Worm (Caenorhabditis elegans) whole organism, late embryonic: ENCODE measurements around the gene srt-43.

ENCODE experiments used
- C38D4.7 ChIP-seq: fragments of 200-800 bp; sonication (Bioruptor generic); optimal IDR thresholded peaks from 2 replicates; lab custom pipeline; 2018; ENCODE audit warnings: mild to moderate bottlenecking, missing genetic modification characterization, moderate library complexity, missing compliant biosample characterization
- F13H6.1 ChIP-seq: sonication (generic microtip); optimal IDR thresholded peaks from 2 replicates; lab custom pipeline; 2016; ENCODE audit warnings: missing genetic modification characterization, missing compliant biosample characterization
- K02D7.2 ChIP-seq: sonication (generic microtip); optimal IDR thresholded peaks from 2 replicates; lab custom pipeline; 2017; ENCODE audit warnings: mild to moderate bottlenecking, missing genetic modification characterization, missing compliant biosample characterization
- K09A11.1 ChIP-seq: sonication (generic microtip); optimal IDR thresholded peaks from 2 replicates; lab custom pipeline; 2017; ENCODE audit warnings: antibody characterized with exemption, mild to moderate bottlenecking, missing genetic modification characterization, missing compliant biosample characterization; ENCODE audit not compliant: insufficient read depth
- T23F11.4 ChIP-seq: fragments of 200-800 bp; sonication (Bioruptor generic); optimal IDR thresholded peaks from 2 replicates; lab custom pipeline; 2018; ENCODE audit warnings: mild to moderate bottlenecking, missing genetic modification characterization, missing compliant biosample characterization
- ahr-1 ChIP-seq: sonication (generic microtip); optimal IDR thresholded peaks from 2 replicates; lab custom pipeline; 2016; ENCODE audit warnings: missing genetic modification characterization, missing compliant biosample characterization
- ceh-18 ChIP-seq: sonication (generic microtip); optimal IDR thresholded peaks from 2 replicates; lab custom pipeline; 2016; ENCODE audit warnings: missing genetic modification characterization, missing compliant biosample characterization
- ceh-19 ChIP-seq: fragments of 200-800 bp; sonication (Bioruptor generic); optimal IDR thresholded peaks from 2 replicates; lab custom pipeline; 2018; ENCODE audit warnings: mild to moderate bottlenecking, missing genetic modification characterization, missing compliant biosample characterization
- ceh-22 ChIP-seq: sonication (generic microtip); optimal IDR thresholded peaks from 2 replicates; lab custom pipeline; 2017; ENCODE audit warnings: missing biosample characterization, missing genetic modification characterization
- ceh-30 ChIP-seq: fragments of 150-350 bp; optimal IDR thresholded peaks from 2 replicates; lab custom pipeline; 2014; ENCODE audit warnings: missing biosample characterization, missing genetic modification characterization
- ceh-45 ChIP-seq: fragments of 200-800 bp; sonication (Bioruptor generic); IDR thresholded peaks from 2 replicates; pipeline ENCODE4 v1.3.6; 2022; ENCODE audit warnings: missing genetic modification reagents, missing genetic modification characterization, missing compliant biosample characterization
- ceh-6 ChIP-seq: fragments of 200-800 bp; sonication (Bioruptor generic); optimal IDR thresholded peaks from 2 replicates; lab custom pipeline; 2018; ENCODE audit warnings: mild to moderate bottlenecking, missing genetic modification characterization, missing compliant biosample characterization
- ceh-9 ChIP-seq: sonication (generic microtip); optimal IDR thresholded peaks from 2 replicates; lab custom pipeline; 2016; ENCODE audit warnings: mild to moderate bottlenecking, missing genetic modification characterization, inconsistent platforms, missing compliant biosample characterization
- che-1 ChIP-seq: sonication (generic microtip); optimal IDR thresholded peaks from 2 replicates; lab custom pipeline; 2016; ENCODE audit warnings: mild to moderate bottlenecking, missing genetic modification characterization, missing compliant biosample characterization
- dmd-4 ChIP-seq: sonication (generic microtip); optimal IDR thresholded peaks from 2 replicates; lab custom pipeline; 2016; ENCODE audit warnings: borderline replicate concordance, missing genetic modification characterization, missing compliant biosample characterization
- dve-1 ChIP-seq: sonication (generic microtip); optimal IDR thresholded peaks from 2 replicates; lab custom pipeline; 2017; ENCODE audit warnings: antibody characterized with exemption, mild to moderate bottlenecking, missing genetic modification characterization, missing compliant biosample characterization
- ets-4 ChIP-seq: sonication (generic microtip); optimal IDR thresholded peaks from 2 replicates; lab custom pipeline; 2016; ENCODE audit warnings: missing genetic modification characterization, missing compliant biosample characterization
- fkh-10 ChIP-seq: fragments of 150-350 bp; optimal IDR thresholded peaks from 2 replicates; lab custom pipeline; 2014; ENCODE audit warnings: missing biosample characterization, missing genetic modification reagents, missing genetic modification characterization
- fkh-6 ChIP-seq: sonication (generic microtip); optimal IDR thresholded peaks from 2 replicates; lab custom pipeline; 2016; ENCODE audit warnings: missing genetic modification characterization, missing compliant biosample characterization
- gmeb-2 ChIP-seq: sonication (generic microtip); optimal IDR thresholded peaks from 2 replicates; lab custom pipeline; 2016; ENCODE audit warnings: missing genetic modification characterization, inconsistent platforms, missing compliant biosample characterization
- hlh-13 ChIP-seq: fragments of 200-800 bp; sonication (Bioruptor generic); optimal IDR thresholded peaks from 2 replicates; lab custom pipeline; 2018; ENCODE audit warnings: mild to moderate bottlenecking, missing genetic modification characterization, missing compliant biosample characterization
- hlh-15 ChIP-seq: sonication (generic microtip); optimal IDR thresholded peaks from 2 replicates; lab custom pipeline; 2016; ENCODE audit warnings: missing genetic modification characterization, missing compliant biosample characterization
- hlh-30 ChIP-seq: sonication (generic microtip); optimal IDR thresholded peaks from 2 replicates; lab custom pipeline; 2017; ENCODE audit warnings: antibody characterized with exemption, missing genetic modification characterization, missing compliant biosample characterization; ENCODE audit not compliant: insufficient read depth
- hlh-8 ChIP-seq: sonication (generic microtip); optimal IDR thresholded peaks from 2 replicates; lab custom pipeline; 2016; ENCODE audit warnings: missing genotype, missing genetic modification characterization, missing compliant biosample characterization
- lin-11 ChIP-seq: fragments of 200-800 bp; sonication (Bioruptor generic); optimal IDR thresholded peaks from 2 replicates; lab custom pipeline; 2018; ENCODE audit warnings: mild to moderate bottlenecking, missing genetic modification characterization, missing compliant biosample characterization
- madf-2 ChIP-seq: sonication (generic microtip); optimal IDR thresholded peaks from 2 replicates; lab custom pipeline; 2017; ENCODE audit warnings: missing genetic modification characterization, missing compliant biosample characterization
- nfya-1 ChIP-seq: sonication (generic microtip); optimal IDR thresholded peaks from 2 replicates; lab custom pipeline; 2017; ENCODE audit warnings: missing genetic modification characterization, mild to moderate bottlenecking, missing compliant biosample characterization, antibody characterized with exemption, moderate library complexity
- npax-4 ChIP-seq: sonication (generic microtip); optimal IDR thresholded peaks from 2 replicates; lab custom pipeline; 2016; ENCODE audit warnings: missing genetic modification characterization, missing compliant biosample characterization
- pag-3 ChIP-seq: sonication (generic microtip); optimal IDR thresholded peaks from 2 replicates; lab custom pipeline; 2016; ENCODE audit warnings: missing compliant biosample characterization, missing genetic modification characterization, borderline replicate concordance
- pha-2 ChIP-seq: sonication (generic microtip); optimal IDR thresholded peaks from 2 replicates; lab custom pipeline; 2017; ENCODE audit warnings: mild to moderate bottlenecking, missing genetic modification characterization, missing compliant biosample characterization
- pros-1 ChIP-seq: fragments of 150-350 bp; optimal IDR thresholded peaks from 2 replicates; lab custom pipeline; 2014; ENCODE audit warnings: missing biosample characterization, missing genetic modification reagents, missing genetic modification characterization
- ref-2 ChIP-seq: sonication (generic microtip); optimal IDR thresholded peaks from 2 replicates; lab custom pipeline; 2016; ENCODE audit warnings: missing genetic modification characterization, missing compliant biosample characterization
- rnt-1 ChIP-seq: sonication (generic microtip); optimal IDR thresholded peaks from 2 replicates; lab custom pipeline; 2016; ENCODE audit warnings: missing genetic modification characterization, missing compliant biosample characterization
- tbx-7 ChIP-seq: sonication (generic microtip); optimal IDR thresholded peaks from 2 replicates; lab custom pipeline; 2016; ENCODE audit warnings: missing genotype, missing genetic modification characterization, missing compliant biosample characterization
- ttx-3 ChIP-seq: sonication (generic microtip); optimal IDR thresholded peaks from 2 replicates; lab custom pipeline; 2016; ENCODE audit warnings: missing genetic modification reagents, missing genetic modification characterization, missing compliant biosample characterization
- unc-3 ChIP-seq, 2 experiments: fragments of 200-800 bp in 1 of 2; sonication (Bioruptor generic) in 1 of 2; sonication (generic microtip) in 1 of 2; conservative IDR thresholded peaks in 1 of 2; optimal IDR thresholded peaks in 1 of 2; 2 replicates each; pipeline versions ENCODE4 v1.3.6 to Lab custom; 2016 to 2022; ENCODE audit warnings: missing compliant biosample characterization in 2 of 2, missing genetic modification characterization in 2 of 2, missing genetic modification reagents in 1 of 2
- unc-55 ChIP-seq: sonication (generic microtip); optimal IDR thresholded peaks from 2 replicates; lab custom pipeline; 2017; ENCODE audit warnings: missing biosample characterization, missing genetic modification reagents, missing genetic modification characterization
- ztf-16 ChIP-seq: sonication (generic microtip); optimal IDR thresholded peaks from 2 replicates; lab custom pipeline; 2017; ENCODE audit warnings: missing genetic modification characterization, missing compliant biosample characterization

Gene srt-43

DNA sequence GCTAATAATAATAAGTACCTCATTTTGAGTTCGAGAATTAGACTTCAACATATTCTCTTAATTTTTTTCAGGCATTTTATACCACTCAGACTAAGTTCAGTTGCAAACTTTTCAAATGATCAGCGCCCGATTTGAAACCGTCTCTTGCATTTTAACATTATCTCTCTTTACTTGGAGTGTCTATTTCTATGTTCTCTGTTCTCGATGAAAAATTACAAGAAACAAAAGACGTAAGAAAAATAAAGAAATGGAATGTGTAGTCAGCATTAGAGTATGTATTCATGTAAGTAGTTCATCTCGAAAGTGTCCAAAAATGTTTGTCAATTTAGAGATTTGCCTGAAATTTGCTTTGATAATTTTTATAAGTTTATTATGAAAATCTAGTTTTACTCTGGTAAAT is 31.1 kb downstream of the srt-43 start, which contains the start of gene ugt-3:
ugt-3 (minus strand) TSS at position 101 of the 400 bp plus-strand sequence.
- no peak for TF ChIP-seq T23F11.4 (GFP tag; lab: Kevin White, UChicago)
- TF ChIP-seq lin-11 (tag; lab: Kevin White, UChicago): no peak
- TF ChIP-seq ets-4 (tag; lab: Kevin White, UChicago): no peak
- TF ChIP-seq dve-1 (tag; lab: Kevin White, UChicago): no peak
- no peak for TF ChIP-seq pros-1 (tag; lab: Kevin White, UChicago)
- TF ChIP-seq pag-3 (tag; lab: Kevin White, UChicago): no peak
- no peak for TF ChIP-seq ahr-1 (tag; lab: Kevin White, UChicago)
- TF ChIP-seq C38D4.7 (GFP tag; lab: Kevin White, UChicago): no peak
- no peak for TF ChIP-seq hlh-15
- no peak for TF ChIP-seq ceh-9
- no peak for TF ChIP-seq unc-55 (GFP tag; lab: Kevin White, UChicago)
- TF ChIP-seq rnt-1 (tag; lab: Kevin White, UChicago): no peak
- no peak for TF ChIP-seq che-1 (tag; lab: Kevin White, UChicago)
- no peak for TF ChIP-seq ceh-45 (GFP tag; lab: Robert Waterston, UW)
- no peak for TF ChIP-seq hlh-13 (GFP tag; lab: Kevin White, UChicago)
- no peak for TF ChIP-seq npax-4 (tag; lab: Kevin White, UChicago)

DNA sequence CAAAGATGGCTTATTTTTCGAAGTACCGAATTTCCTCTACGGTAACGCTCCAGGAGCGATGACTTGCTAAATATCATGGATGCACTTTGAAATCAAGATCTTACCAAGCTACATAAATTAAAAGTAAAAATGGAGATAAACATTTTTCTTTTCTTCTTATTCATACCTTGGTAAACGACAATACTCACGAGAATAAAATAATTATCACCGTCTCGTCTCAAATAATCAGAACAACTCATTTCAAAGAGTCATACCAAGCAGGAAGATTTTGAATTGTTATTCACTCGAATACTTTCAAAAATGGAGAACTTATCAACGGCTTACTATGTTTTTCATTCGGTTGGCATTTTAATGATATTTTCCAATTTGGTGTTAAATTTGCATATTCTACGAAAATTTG is 34.2 kb downstream of the srt-43 start, which contains the start of gene srbc-45:
srbc-45 (plus strand) TSS at position 301 of the 400 bp plus-strand sequence.
- TF ChIP-seq ahr-1 (tag; lab: Kevin White, UChicago) (no peak), madf-2 (tag; lab: Kevin White, UChicago) (no peak), ceh-18 (no peak), ceh-22 (tag; lab: Kevin White, UChicago) (no peak), fkh-6 (tag; lab: Kevin White, UChicago) (no peak)

DNA sequence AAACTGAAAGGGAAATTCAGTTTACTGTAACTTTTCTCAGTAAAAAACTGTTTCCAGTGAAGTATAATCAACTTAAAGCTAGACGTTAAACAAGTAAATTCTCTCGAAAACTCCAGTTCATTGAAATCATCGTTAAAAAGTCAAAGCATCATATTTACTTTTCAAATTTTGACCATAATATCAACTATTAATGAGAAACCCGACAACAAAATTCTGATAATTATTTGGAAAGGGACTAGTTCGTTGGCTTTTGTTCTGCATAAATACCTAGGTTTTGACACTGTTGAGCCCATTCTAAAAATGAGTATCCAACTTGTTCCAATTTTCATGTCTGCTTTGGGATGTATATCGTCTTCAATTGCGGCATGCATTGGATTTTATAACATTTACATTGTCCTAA is 37.1 kb downstream of the srt-43 start, which contains the start of gene ZC443.7:
ZC443.7 (plus strand) TSS at position 301 of the 400 bp plus-strand sequence.
- TF ChIP-seq gmeb-2 (no peak), pha-2 (tag; lab: Kevin White, UChicago) (no peak), F13H6.1 (tag; lab: Kevin White, UChicago) (no peak), K02D7.2 (tag; lab: Kevin White, UChicago) (no peak), dve-1 (tag; lab: Kevin White, UChicago) (no peak), madf-2 (tag; lab: Kevin White, UChicago) (no peak), ceh-6 (GFP tag; lab: Kevin White, UChicago) (no peak), T23F11.4 (GFP tag; lab: Kevin White, UChicago) (no peak), fkh-10 (no peak), K09A11.1 (no peak), hlh-8 (no peak), dmd-4 (tag; lab: Kevin White, UChicago) (no peak), hlh-30 (no peak), nfya-1 (tag; lab: Kevin White, UChicago) (no peak), ceh-9 (no peak), C38D4.7 (GFP tag; lab: Kevin White, UChicago) (no peak), ref-2 (tag; lab: Kevin White, UChicago) (no peak), tbx-7 (no peak)

DNA sequence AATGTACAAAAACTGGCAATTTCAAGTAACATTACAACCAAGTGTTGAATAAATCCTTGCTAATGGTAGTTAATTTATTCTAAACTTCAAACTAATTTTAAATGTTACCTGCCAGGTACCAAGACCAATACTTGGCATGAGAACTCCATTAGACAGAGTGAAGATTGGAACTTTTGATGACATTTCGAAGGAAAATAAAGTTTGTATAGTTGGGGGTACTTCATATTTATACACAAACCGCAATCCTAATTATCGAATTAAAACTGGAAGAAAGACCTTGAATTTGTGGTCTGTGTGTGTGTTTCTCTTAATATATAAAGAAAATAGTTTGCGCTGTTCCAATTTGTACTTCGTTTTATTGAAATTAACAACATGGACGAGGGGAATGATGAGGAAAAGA is 40.8 kb downstream of the srt-43 start, which contains the start of gene ZC443.1:
ZC443.1 (minus strand) TSS at position 205 of the 400 bp plus-strand sequence.
- TF ChIP-seq ceh-19 (GFP tag; lab: Kevin White, UChicago) (no peak), ttx-3 (tag; lab: Kevin White, UChicago) (no peak), ztf-16 (tag; lab: Kevin White, UChicago) (no peak), C38D4.7 (GFP tag; lab: Kevin White, UChicago) (no peak), tbx-7 (no peak), ceh-9 (no peak), unc-3 (GFP tag; conservative IDR thresholded peaks at IDR 0.05; lab: Robert Waterston, UW) (no peak), unc-3 (tag; optimal IDR thresholded peaks at IDR 0.05; lab: Kevin White, UChicago) (no peak), pha-2 (tag; lab: Kevin White, UChicago) (no peak), ceh-30 (tag; lab: Kevin White, UChicago) (no peak)
- TF ChIP-seq, all 69 proteins: peak for 0
